Worm (Caenorhabditis elegans): ENCODE data around the gene F21H7.12.

Gene F21H7.12

ce11 chrV:16194639-16195038 lies 35.3 kb upstream of the F21H7.12 start, which contains the start of gene rabr-4:
TSS of gene rabr-4 (plus strand) at chrV:16194939.
- TF ChIP-seq ama-1 (optimal IDR thresholded peaks at IDR 0.05) (no peak), flt-1 (GFP tag; IDR thresholded peaks at IDR 0.05) (no peak), ceh-36 (tag; optimal IDR thresholded peaks at IDR 0.05) (no peak), hnd-1 (tag; optimal IDR thresholded peaks at IDR 0.05) (no peak), tra-4 (tag; optimal IDR thresholded peaks at IDR 0.05) (no peak), aly-1 (tag; optimal IDR thresholded peaks at IDR 0.05) (no peak), ceh-13 (GFP tag; optimal IDR thresholded peaks at IDR 0.05) (no peak), F13C5.2 (tag; optimal IDR thresholded peaks at IDR 0.05) (no peak), hmbx-1 (tag; optimal IDR thresholded peaks at IDR 0.05) (no peak), B0310.2 (tag; optimal IDR thresholded peaks at IDR 0.05) (no peak), tbx-37 (GFP tag; conservative IDR thresholded peaks at IDR 0.05) (no peak), tbx-11 (GFP tag; IDR thresholded peaks at IDR 0.05) (no peak), hmg-4 (GFP tag; optimal IDR thresholded peaks at IDR 0.05) (no peak), ets-7 (tag; optimal IDR thresholded peaks at IDR 0.05) (no peak), pes-1 (GFP tag; IDR thresholded peaks at IDR 0.05) (no peak), scrt-1 (GFP tag; IDR thresholded peaks at IDR 0.05) (no peak)

ce11 chrV:16195379-16195778 lies 34.6 kb upstream of the F21H7.12 start, which contains the start of gene rabr-3:
TSS of gene rabr-3 (plus strand) at chrV:16195679.
- TF ChIP-seq sea-1 (GFP tag; conservative IDR thresholded peaks at IDR 0.05) = no peak
- TF ChIP-seq ceh-13 (GFP tag; optimal IDR thresholded peaks at IDR 0.05) = no peak
- TF ChIP-seq tbx-37 (GFP tag; conservative IDR thresholded peaks at IDR 0.05) = no peak
- TF ChIP-seq hmg-4 (GFP tag; optimal IDR thresholded peaks at IDR 0.05) = no peak
- TF ChIP-seq B0310.2 (tag; optimal IDR thresholded peaks at IDR 0.05) = no peak
- TF ChIP-seq ama-1 (optimal IDR thresholded peaks at IDR 0.05) = no peak
- TF ChIP-seq ets-7 (tag; optimal IDR thresholded peaks at IDR 0.05) = no peak
- TF ChIP-seq tra-4 (tag; optimal IDR thresholded peaks at IDR 0.05) = no peak
- no peak for TF ChIP-seq ceh-36 (tag; optimal IDR thresholded peaks at IDR 0.05)
- no peak for TF ChIP-seq hnd-1 (tag; optimal IDR thresholded peaks at IDR 0.05)
- no peak for TF ChIP-seq aly-1 (tag; optimal IDR thresholded peaks at IDR 0.05)
- no peak for TF ChIP-seq pes-1 (GFP tag; IDR thresholded peaks at IDR 0.05)
- TF ChIP-seq hmbx-1 (tag; optimal IDR thresholded peaks at IDR 0.05) = no peak
- TF ChIP-seq flt-1 (GFP tag; IDR thresholded peaks at IDR 0.05) = no peak
- no peak for TF ChIP-seq F13C5.2 (tag; optimal IDR thresholded peaks at IDR 0.05)
- TF ChIP-seq tbx-11 (GFP tag; IDR thresholded peaks at IDR 0.05) = no peak
- TF ChIP-seq scrt-1 (GFP tag; IDR thresholded peaks at IDR 0.05) = no peak

ce11 chrV:16198016-16198415 lies 31.9 kb upstream of the F21H7.12 start, which contains the start of gene F11A5.5:
TSS of gene F11A5.5 (plus strand) at chrV:16198316.
- TF ChIP-seq sea-1 (GFP tag; conservative IDR thresholded peaks at IDR 0.05) (no peak), hmbx-1 (tag; optimal IDR thresholded peaks at IDR 0.05) (no peak), ets-7 (tag; optimal IDR thresholded peaks at IDR 0.05) (no peak), flt-1 (GFP tag; IDR thresholded peaks at IDR 0.05) (no peak), F13C5.2 (tag; optimal IDR thresholded peaks at IDR 0.05) (no peak), ama-1 (optimal IDR thresholded peaks at IDR 0.05) (no peak), ceh-36 (tag; optimal IDR thresholded peaks at IDR 0.05) (no peak), pes-1 (GFP tag; IDR thresholded peaks at IDR 0.05) (no peak), scrt-1 (GFP tag; IDR thresholded peaks at IDR 0.05) (no peak), tbx-37 (GFP tag; conservative IDR thresholded peaks at IDR 0.05) (no peak), tbx-11 (GFP tag; IDR thresholded peaks at IDR 0.05) (no peak), aly-1 (tag; optimal IDR thresholded peaks at IDR 0.05) (no peak), B0310.2 (tag; optimal IDR thresholded peaks at IDR 0.05) (no peak), hmg-4 (GFP tag; optimal IDR thresholded peaks at IDR 0.05) (no peak), tra-4 (tag; optimal IDR thresholded peaks at IDR 0.05) (no peak), ceh-13 (GFP tag; optimal IDR thresholded peaks at IDR 0.05) (no peak), hnd-1 (tag; optimal IDR thresholded peaks at IDR 0.05) (no peak)

ce11 chrV:16201730-16202129 lies 28.2 kb upstream of the F21H7.12 start, which contains the start of gene F11A5.17:
TSS of gene F11A5.17 (plus strand) at chrV:16202030.
- TF ChIP-seq ceh-13 (GFP tag; optimal IDR thresholded peaks at IDR 0.05) (no peak), ama-1 (optimal IDR thresholded peaks at IDR 0.05) (no peak), ceh-36 (tag; optimal IDR thresholded peaks at IDR 0.05) (no peak), pes-1 (GFP tag; IDR thresholded peaks at IDR 0.05) (no peak), hmbx-1 (tag; optimal IDR thresholded peaks at IDR 0.05) (no peak), sea-1 (GFP tag; conservative IDR thresholded peaks at IDR 0.05) (no peak)

- no peak for TF ChIP-seq hmg-4 (GFP tag; optimal IDR thresholded peaks at IDR 0.05)
- TF ChIP-seq hmbx-1 (tag; optimal IDR thresholded peaks at IDR 0.05) = no peak
- no peak for TF ChIP-seq aly-1 (tag; optimal IDR thresholded peaks at IDR 0.05)
- TF ChIP-seq ceh-36 (tag; optimal IDR thresholded peaks at IDR 0.05) = no peak
- no peak for TF ChIP-seq ama-1 (optimal IDR thresholded peaks at IDR 0.05)
- TF ChIP-seq hnd-1 (tag; optimal IDR thresholded peaks at IDR 0.05) = no peak
- TF ChIP-seq tbx-37 (GFP tag; conservative IDR thresholded peaks at IDR 0.05) = no peak
- no peak for TF ChIP-seq ets-7 (tag; optimal IDR thresholded peaks at IDR 0.05)
- no peak for TF ChIP-seq pes-1 (GFP tag; IDR thresholded peaks at IDR 0.05)
- no peak for TF ChIP-seq sea-1 (GFP tag; conservative IDR thresholded peaks at IDR 0.05)
- no peak for TF ChIP-seq F13C5.2 (tag; optimal IDR thresholded peaks at IDR 0.05)
- no peak for TF ChIP-seq ceh-13 (GFP tag; optimal IDR thresholded peaks at IDR 0.05)
- no peak for TF ChIP-seq tbx-11 (GFP tag; IDR thresholded peaks at IDR 0.05)
- TF ChIP-seq scrt-1 (GFP tag; IDR thresholded peaks at IDR 0.05) = no peak
- TF ChIP-seq tra-4 (tag; optimal IDR thresholded peaks at IDR 0.05) = no peak
- no peak for TF ChIP-seq flt-1 (GFP tag; IDR thresholded peaks at IDR 0.05)
- no peak for TF ChIP-seq B0310.2 (tag; optimal IDR thresholded peaks at IDR 0.05)
These were observed 27.3 kb upstream of the F21H7.12 start, which contains the start of gene F11A5.18 for ce11 chrV:16202618-16203017. TSS of gene F11A5.18 (plus strand) at chrV:16202918.

- TF ChIP-seq scrt-1 (GFP tag; IDR thresholded peaks at IDR 0.05) (no peak), tra-4 (tag; optimal IDR thresholded peaks at IDR 0.05) (no peak), F13C5.2 (tag; optimal IDR thresholded peaks at IDR 0.05) (no peak), B0310.2 (tag; optimal IDR thresholded peaks at IDR 0.05) (no peak), pes-1 (GFP tag; IDR thresholded peaks at IDR 0.05) (no peak), ama-1 (optimal IDR thresholded peaks at IDR 0.05) (no peak), ets-7 (tag; optimal IDR thresholded peaks at IDR 0.05) (no peak), hmbx-1 (tag; optimal IDR thresholded peaks at IDR 0.05) (no peak), aly-1 (tag; optimal IDR thresholded peaks at IDR 0.05) (no peak), tbx-37 (GFP tag; conservative IDR thresholded peaks at IDR 0.05) (no peak), sea-1 (GFP tag; conservative IDR thresholded peaks at IDR 0.05) (no peak), hmg-4 (GFP tag; optimal IDR thresholded peaks at IDR 0.05) (no peak), ceh-36 (tag; optimal IDR thresholded peaks at IDR 0.05) (no peak), ceh-13 (GFP tag; optimal IDR thresholded peaks at IDR 0.05) (no peak)
These were observed 25.1 kb upstream of the F21H7.12 start, which contains the start of gene irld-26 for ce11 chrV:16204888-16205287. TSS of gene irld-26 (plus strand) at chrV:16205188.

ce11 chrV:16209837-16210236 lies 20.1 kb upstream of the F21H7.12 start, which contains the start of gene oac-15:
TSS of gene oac-15 (minus strand) at chrV:16209937.
- no peak for TF ChIP-seq pes-1 (GFP tag; IDR thresholded peaks at IDR 0.05)
- no peak for TF ChIP-seq tbx-11 (GFP tag; IDR thresholded peaks at IDR 0.05)
- TF ChIP-seq flt-1 (GFP tag; IDR thresholded peaks at IDR 0.05) = no peak
- TF ChIP-seq ama-1 (optimal IDR thresholded peaks at IDR 0.05) = no peak

All from whole organism, early embryonic.